Fruit fly (Drosophila melanogaster) whole organism, pupa: Measurements from ENCODE around the gene CG7272.

Experiments used
- CG15710 ChIP-seq: fragments of 200-800 bp; sonication (Bioruptor generic); optimal IDR thresholded peaks from 2 replicates; lab custom pipeline; 2018; ENCODE audit warnings: missing biosample characterization, mild to moderate bottlenecking, missing genetic modification characterization, moderate library complexity
- CG17806 ChIP-seq: fragments of 200-800 bp; sonication (Bioruptor generic); optimal IDR thresholded peaks from 2 replicates; lab custom pipeline; 2018; ENCODE audit warnings: missing biosample characterization, mild to moderate bottlenecking, missing genetic modification characterization, moderate library complexity
- Pif1A ChIP-seq: fragments of 200-800 bp; sonication (Bioruptor generic); optimal IDR thresholded peaks from 3 replicates; lab custom pipeline; 2016; ENCODE audit warnings: missing biosample characterization, missing genetic modification characterization

- TF ChIP-seq Pif1A (GFP tag; lab: Kevin White, UChicago) (no peak), CG17806 (peak; percentile 4), CG15710 (peak; percentile 9)
These were observed 31.8 kb downstream of the CG7272 start for dm6 chr3L:15532368-15533030.
